Worm (Caenorhabditis elegans) whole organism, young adult: Measurements from ENCODE around the gene tyr-6.
A peak's percentile ranks its signal among the peaks of the same experiment; 100 is the strongest.

Source experiments
- C06A6.2 ChIP-seq: fragments of 200-800 bp; sonication (Bioruptor generic); conservative IDR thresholded peaks from 2 replicates; pipeline ENCODE4 v1.3.6; 2022; ENCODE audit warnings: missing genetic modification characterization, missing compliant biosample characterization
- F23B12.7 ChIP-seq: sonication (generic microtip); optimal IDR thresholded peaks from 2 replicates; lab custom pipeline; 2017; ENCODE audit warnings: missing genetic modification characterization, mild to moderate bottlenecking, missing compliant biosample characterization, antibody characterized with exemption, moderate library complexity; ENCODE audit not compliant: insufficient read depth
- T07F8.4 ChIP-seq: sonication (generic microtip); optimal IDR thresholded peaks from 2 replicates; lab custom pipeline; 2016; ENCODE audit warnings: mild to moderate bottlenecking, missing genetic modification characterization, moderate library complexity, missing compliant biosample characterization
- Y53F4B.3 ChIP-seq: fragments of 200-800 bp; sonication (Bioruptor generic); IDR thresholded peaks from 2 replicates; pipeline ENCODE4 v1.3.6; 2022; ENCODE audit warnings: missing genetic modification reagents, missing genetic modification characterization, missing compliant biosample characterization
- aptf-3 ChIP-seq: fragments of 200-800 bp; sonication (Bioruptor generic); IDR thresholded peaks from 2 replicates; pipeline ENCODE4 v1.3.6; 2022; ENCODE audit warnings: missing genetic modification characterization, missing compliant biosample characterization
- attf-5 ChIP-seq: fragments of 200-800 bp; sonication (Bioruptor generic); optimal IDR thresholded peaks from 2 replicates; lab custom pipeline; 2018; ENCODE audit warnings: mild to moderate bottlenecking, missing genetic modification characterization, missing compliant biosample characterization
- attf-6 ChIP-seq: fragments of 200-800 bp; sonication (Bioruptor generic); IDR thresholded peaks from 2 replicates; pipeline ENCODE4 v1.3.6; 2022; ENCODE audit warnings: missing genetic modification reagents, missing genetic modification characterization, missing compliant biosample characterization
- bed-2 ChIP-seq: fragments of 200-800 bp; sonication (Bioruptor generic); IDR thresholded peaks from 2 replicates; pipeline ENCODE4 v1.3.6; 2022; ENCODE audit warnings: missing genetic modification reagents, missing genetic modification characterization, missing compliant biosample characterization
- ccch-3 ChIP-seq: fragments of 200-800 bp; sonication (Bioruptor generic); optimal IDR thresholded peaks from 2 replicates; lab custom pipeline; 2018; ENCODE audit warnings: mild to moderate bottlenecking, missing genetic modification characterization, missing compliant biosample characterization
- die-1 ChIP-seq: sonication (generic microtip); optimal IDR thresholded peaks from 2 replicates; lab custom pipeline; 2016; ENCODE audit warnings: missing genotype, mild to moderate bottlenecking, missing genetic modification characterization, missing compliant biosample characterization
- dox-1 ChIP-seq: fragments of 200-800 bp; sonication (Bioruptor generic); IDR thresholded peaks from 2 replicates; pipeline ENCODE4 v1.3.6; 2022; ENCODE audit warnings: missing genetic modification reagents, missing genetic modification characterization, missing compliant biosample characterization
- hmg-1.2 ChIP-seq: fragments of 200-800 bp; sonication (Bioruptor generic); IDR thresholded peaks from 2 replicates; pipeline ENCODE4 v1.3.6; 2022; ENCODE audit warnings: missing genetic modification reagents, missing genetic modification characterization, missing compliant biosample characterization
- hmg-20 ChIP-seq: fragments of 200-800 bp; sonication (Bioruptor generic); IDR thresholded peaks from 2 replicates; pipeline ENCODE4 v1.3.6; 2022; ENCODE audit warnings: missing genetic modification reagents, missing genetic modification characterization, missing compliant biosample characterization
- hrde-1 ChIP-seq: sonication (generic microtip); optimal IDR thresholded peaks from 2 replicates; lab custom pipeline; 2016; ENCODE audit warnings: missing genetic modification characterization, mild to moderate bottlenecking, missing compliant biosample characterization, moderate library complexity, missing genotype, missing genetic modification reagents, borderline replicate concordance
- lin-35 ChIP-seq, 3 experiments: fragments of 150-350 bp in 2 of 3; sonication (generic microtip) in 1 of 3; optimal IDR thresholded peaks; 2 replicates each; lab custom pipeline; 2014 to 2018; ENCODE audit warnings: missing biosample characterization in 3 of 3, missing genetic modification characterization in 3 of 3, missing genetic modification reagents in 3 of 3
- madf-8 ChIP-seq: fragments of 200-800 bp; sonication (Bioruptor generic); conservative IDR thresholded peaks from 2 replicates; pipeline ENCODE4 v1.3.6; 2022; ENCODE audit warnings: missing genetic modification reagents, missing genetic modification characterization, missing compliant biosample characterization
- nhr-80 ChIP-seq: sonication (generic microtip); optimal IDR thresholded peaks from 2 replicates; lab custom pipeline; 2016; ENCODE audit warnings: missing genetic modification characterization, missing compliant biosample characterization
- pbrm-1 ChIP-seq: fragments of 200-800 bp; sonication (Bioruptor generic); IDR thresholded peaks from 2 replicates; pipeline ENCODE4 v1.3.6; 2022; ENCODE audit warnings: missing genetic modification reagents, missing genetic modification characterization, missing compliant biosample characterization
- sdz-38 ChIP-seq: sonication (generic microtip); optimal IDR thresholded peaks from 2 replicates; lab custom pipeline; 2016; ENCODE audit warnings: missing genotype, missing genetic modification characterization, missing compliant biosample characterization
- snpc-1.1 ChIP-seq: sonication (generic microtip); optimal IDR thresholded peaks from 2 replicates; lab custom pipeline; 2017; ENCODE audit warnings: missing genetic modification characterization, mild to moderate bottlenecking, missing compliant biosample characterization, antibody characterized with exemption, moderate library complexity, missing genotype, missing genetic modification reagents; ENCODE audit not compliant: insufficient read depth
- snpc-4 ChIP-seq, 5 experiments: fragments of 150-350 bp in 1 of 5; sonication (generic microtip) in 4 of 5; optimal IDR thresholded peaks; 2 replicates each; lab custom pipeline; 2014 to 2018; ENCODE audit warnings: missing genetic modification characterization in 5 of 5, missing biosample characterization in 3 of 5, antibody characterized with exemption in 2 of 5, mild to moderate bottlenecking in 2 of 5, missing compliant biosample characterization in 2 of 5, missing genotype in 2 of 5, moderate library complexity in 2 of 5, missing genetic modification reagents in 1 of 5
- tbp1 ChIP-seq: fragments of 200-800 bp; sonication (Bioruptor generic); optimal IDR thresholded peaks from 2 replicates; lab custom pipeline; 2018; ENCODE audit warnings: mild to moderate bottlenecking, missing genetic modification characterization, missing compliant biosample characterization
- ztf-26 ChIP-seq: sonication (generic microtip); optimal IDR thresholded peaks from 2 replicates; lab custom pipeline; 2017; ENCODE audit warnings: missing genetic modification characterization, missing compliant biosample characterization

Gene tyr-6

DNA sequence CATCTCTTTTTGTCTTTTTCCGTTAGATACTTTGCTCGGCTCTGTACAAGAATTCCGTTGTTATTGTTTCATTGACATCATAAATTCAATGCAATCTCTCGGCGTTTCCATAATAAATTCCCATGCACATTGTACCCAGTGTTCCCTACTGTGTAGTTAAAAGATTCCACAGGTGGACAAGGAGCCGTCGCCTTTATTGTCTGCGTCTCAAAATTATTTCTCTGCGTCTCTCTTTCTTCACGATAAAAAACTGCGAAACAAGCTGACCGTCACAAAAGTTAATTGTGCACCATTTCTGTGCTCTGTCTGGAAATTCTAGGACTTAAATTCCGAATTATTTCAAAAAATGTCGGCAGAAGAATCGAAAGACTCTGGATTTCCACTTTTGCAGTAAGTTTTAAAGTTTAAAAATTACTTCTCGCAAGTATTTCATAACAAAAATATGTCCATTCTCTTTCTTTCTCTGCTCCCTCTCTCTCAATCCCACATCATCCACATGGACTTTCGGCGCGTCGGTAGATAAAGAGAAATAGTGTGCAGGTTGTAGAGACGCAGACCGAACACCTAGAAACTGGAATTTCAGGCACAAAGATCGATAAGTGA, 38.2 kb upstream of the tyr-6 start (continued):
- TF ChIP-seq pbrm-1 (GFP tag; lab: Robert Waterston, UW) = 0 out of 2 replicates have a peak, but pooled peaks have one; percentile 35
- TF ChIP-seq nhr-80 (tag; lab: Kevin White, UChicago) = peak; percentile 82
- TF ChIP-seq sdz-38 (tag; lab: Kevin White, UChicago) = no peak
- no peak for TF ChIP-seq T07F8.4 (tag; lab: Kevin White, UChicago)

DNA sequence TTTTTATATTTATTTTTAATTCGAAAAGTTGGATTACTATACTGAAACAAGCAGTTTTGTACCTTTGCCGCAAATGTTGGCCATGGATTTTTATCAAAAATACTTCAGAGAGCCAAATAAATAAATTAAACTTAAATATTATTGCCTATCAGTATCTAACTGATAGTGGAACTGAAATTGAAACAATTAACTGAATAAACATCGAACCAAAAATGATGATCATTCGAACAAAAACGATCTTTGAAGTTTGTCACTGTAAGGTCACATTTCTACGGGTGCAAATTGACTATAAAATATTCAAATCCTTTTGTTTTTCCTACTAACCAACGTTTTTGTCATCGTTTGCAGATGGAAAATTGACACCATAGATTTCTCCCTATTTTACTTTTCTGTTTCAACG, 37.3 kb upstream of the tyr-6 start:
- TF ChIP-seq F23B12.7 (tag; lab: Kevin White, UChicago) (no peak), nhr-80 (tag; lab: Kevin White, UChicago) (peak; percentile 1), T07F8.4 (tag; lab: Kevin White, UChicago) (no peak)
- TF ChIP-seq, all 124 proteins: peak for 1

DNA sequence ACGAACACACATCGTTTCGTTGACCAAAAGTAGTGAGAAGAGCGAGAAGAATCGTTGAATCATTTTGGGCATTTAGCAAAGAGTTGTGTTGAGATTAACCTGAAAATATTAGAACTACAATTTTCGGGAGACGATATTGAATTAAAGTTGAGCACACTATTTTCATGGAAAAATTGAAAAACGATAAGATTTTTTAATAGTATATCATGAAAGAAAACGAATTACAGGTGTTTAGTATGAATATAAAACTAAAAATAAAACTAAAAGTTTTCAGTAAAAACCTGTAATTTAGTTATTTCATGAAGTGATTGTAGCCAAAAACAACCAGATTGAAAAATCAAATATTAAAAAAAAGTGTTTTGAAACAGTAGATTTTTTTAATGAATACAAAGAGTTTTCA, 22.8 kb upstream of the tyr-6 start, which contains the start of gene lgc-10:
TSS of gene lgc-10 (minus strand) at position 101 of the 400 bp plus-strand sequence.
- TF ChIP-seq madf-8 (GFP tag; lab: Robert Waterston, UW) (no peak), snpc-4 (GFP tag; optimal IDR thresholded peaks at IDR 0.05; lab: Kevin White, UChicago) (no peak), snpc-4 (tag; optimal IDR thresholded peaks at IDR 0.05; lab: Kevin White, UChicago) (no peak), die-1 (tag; lab: Kevin White, UChicago) (no peak)

DNA sequence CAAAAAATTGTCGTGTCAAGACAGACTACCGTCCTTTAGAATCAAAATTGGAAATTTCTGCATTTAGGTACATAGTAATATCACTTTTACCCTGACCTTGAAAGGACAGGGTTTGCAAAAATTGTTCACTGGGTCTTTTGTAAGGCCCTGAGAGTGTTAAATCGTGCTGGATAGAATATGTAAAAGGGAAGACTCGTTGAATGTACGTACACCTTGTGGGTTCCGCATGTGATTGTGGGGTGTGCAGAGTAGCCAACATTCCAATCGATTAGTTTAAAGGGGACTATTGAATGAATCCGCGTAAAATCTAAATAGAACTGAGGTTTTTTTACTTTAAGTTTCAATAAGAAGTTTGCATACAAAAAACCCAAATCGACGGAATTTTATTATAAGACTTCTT, 19.7 kb upstream of the tyr-6 start:
- peak; percentile 69 for TF ChIP-seq snpc-4 (GFP tag; optimal IDR thresholded peaks at IDR 0.05; lab: Kevin White, UChicago)
- TF ChIP-seq snpc-4 (tag; optimal IDR thresholded peaks at IDR 0.05; lab: Kevin White, UChicago) = peak; percentile 66 to 77 (median 73)
- TF ChIP-seq attf-6 (GFP tag; lab: Robert Waterston, UW) = peak; percentile 57; the same call in 1 of the 2 replicates
- TF ChIP-seq snpc-1.1 = peak; percentile 79
- TF ChIP-seq bed-2 (GFP tag; lab: Robert Waterston, UW) = no peak

DNA sequence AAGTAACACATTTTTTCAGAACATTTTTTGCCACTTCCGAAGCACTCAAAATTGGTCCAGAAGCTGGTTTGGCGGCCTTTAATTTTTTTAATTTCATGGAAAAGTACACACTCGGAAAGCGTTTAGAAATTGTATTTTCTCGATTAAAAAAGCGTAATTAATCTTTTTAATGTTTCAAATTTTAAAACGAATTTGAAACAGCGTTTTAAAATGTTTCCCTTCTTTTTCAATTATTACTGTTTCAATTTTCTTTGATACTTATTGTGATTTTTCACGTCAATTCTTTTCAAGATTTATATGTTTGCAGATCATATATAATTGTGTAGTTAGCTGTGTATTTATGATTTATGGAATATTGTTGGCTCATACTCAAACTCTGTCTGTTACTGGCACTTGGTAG, 16.3 kb upstream of the tyr-6 start, which contains the start of gene acr-25:
TSS of gene acr-25 (plus strand) at position 301 of the 400 bp plus-strand sequence.
- TF ChIP-seq hmg-20 (GFP tag; lab: Robert Waterston, UW) = no peak
- TF ChIP-seq ztf-26 = no peak

DNA sequence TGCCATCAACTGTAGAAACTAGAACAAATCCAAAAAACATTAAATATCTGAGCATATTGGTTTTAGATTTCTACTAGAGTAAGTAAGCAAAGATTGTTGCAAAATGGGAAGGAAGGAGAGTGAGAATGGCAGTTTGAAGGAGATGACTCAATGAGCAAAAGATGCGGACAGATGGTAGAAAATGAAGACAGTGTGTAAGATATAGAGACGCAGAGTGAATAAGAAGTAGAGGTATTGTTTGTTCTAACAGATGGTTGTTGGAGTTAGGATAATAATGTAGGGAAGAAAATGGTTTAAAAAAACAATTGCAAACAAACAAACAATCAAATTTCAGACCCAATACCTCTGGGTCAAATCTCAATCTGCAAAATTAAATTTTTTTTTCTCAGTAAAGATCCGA, 9.1 kb upstream of the tyr-6 start, which contains the start of gene tmed-13:
TSS of gene tmed-13 (minus strand) at position 169 of the 400 bp plus-strand sequence.
- TF ChIP-seq hmg-1.2 (GFP tag; lab: Robert Waterston, UW) (peak; percentile 51; the same call in 1 of the 2 replicates), hrde-1 (tag; lab: Kevin White, UChicago) (no peak), C06A6.2 (GFP tag; lab: Robert Waterston, UW) (no peak)

DNA sequence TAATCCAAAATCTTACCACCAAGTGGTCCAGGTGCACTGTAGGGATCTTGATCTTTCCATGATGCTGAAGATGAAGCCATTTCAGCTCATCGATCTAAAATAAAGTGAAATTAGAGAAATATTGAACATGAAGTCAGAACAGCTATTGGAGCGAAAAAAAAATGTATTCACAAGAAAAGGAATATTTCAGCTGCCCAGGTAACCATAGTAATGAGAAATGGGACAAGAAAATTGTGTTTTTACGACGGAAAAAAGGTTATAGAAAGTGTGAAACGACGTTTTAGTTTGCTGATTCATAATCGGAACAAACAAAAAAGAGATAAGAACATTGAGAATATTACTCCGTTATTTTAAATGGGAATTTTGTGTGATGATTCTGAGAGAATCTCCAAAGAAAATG, 7.2 kb upstream of the tyr-6 start, which contains the start of gene Y73B6BL.27:
TSS of gene Y73B6BL.27 (minus strand) at position 101 of the 400 bp plus-strand sequence.
- TF ChIP-seq Y53F4B.3 (GFP tag; lab: Robert Waterston, UW) = no peak
- TF ChIP-seq madf-8 (GFP tag; lab: Robert Waterston, UW) = no peak
- TF ChIP-seq tbp1 = no peak
- TF ChIP-seq ztf-26 = no peak
- TF ChIP-seq C06A6.2 (GFP tag; lab: Robert Waterston, UW) = no peak
- TF ChIP-seq attf-5 = no peak

DNA sequence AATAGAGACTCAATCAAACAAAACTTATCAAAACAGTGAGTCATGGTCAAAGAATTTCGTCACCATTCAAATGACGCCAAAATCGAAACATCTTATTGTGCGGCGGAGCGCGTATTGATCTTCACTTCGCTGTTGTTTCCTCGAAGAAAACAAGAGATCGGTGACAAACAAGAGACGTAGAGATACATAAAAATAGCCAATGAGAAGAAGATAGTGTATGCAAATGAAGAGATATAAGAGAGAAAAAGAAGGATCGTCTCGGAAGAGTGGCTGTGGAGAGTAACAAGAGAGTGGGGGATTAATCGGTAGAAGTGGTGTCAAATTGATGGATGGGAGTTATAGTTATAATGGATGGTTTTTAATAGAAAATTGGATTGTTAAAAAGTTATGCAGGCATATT, 5.6 kb upstream of the tyr-6 start:
- TF ChIP-seq aptf-3 (GFP tag; lab: Robert Waterston, UW) (no peak), ccch-3 (GFP tag; lab: Kevin White, UChicago) (no peak), hmg-1.2 (GFP tag; lab: Robert Waterston, UW) (peak; percentile 72; the same call in 1 of the 2 replicates), attf-5 (peak; percentile 13), lin-35 (GFP tag; optimal IDR thresholded peaks at IDR 0.05; lab: Kevin White, UChicago) (peak in 1 of 3 experiments; percentile 58), snpc-4 (GFP tag; optimal IDR thresholded peaks at IDR 0.05; lab: Kevin White, UChicago) (no peak), snpc-4 (tag; optimal IDR thresholded peaks at IDR 0.05; lab: Kevin White, UChicago) (peak in 1 of 4 experiments; percentile 14), dox-1 (GFP tag; lab: Robert Waterston, UW) (no peak)
- TF ChIP-seq, all 124 proteins: peak for 4
